Fruit fly (Drosophila melanogaster): ENCODE data around the gene CG4935.

Gene CG4935

DNA sequence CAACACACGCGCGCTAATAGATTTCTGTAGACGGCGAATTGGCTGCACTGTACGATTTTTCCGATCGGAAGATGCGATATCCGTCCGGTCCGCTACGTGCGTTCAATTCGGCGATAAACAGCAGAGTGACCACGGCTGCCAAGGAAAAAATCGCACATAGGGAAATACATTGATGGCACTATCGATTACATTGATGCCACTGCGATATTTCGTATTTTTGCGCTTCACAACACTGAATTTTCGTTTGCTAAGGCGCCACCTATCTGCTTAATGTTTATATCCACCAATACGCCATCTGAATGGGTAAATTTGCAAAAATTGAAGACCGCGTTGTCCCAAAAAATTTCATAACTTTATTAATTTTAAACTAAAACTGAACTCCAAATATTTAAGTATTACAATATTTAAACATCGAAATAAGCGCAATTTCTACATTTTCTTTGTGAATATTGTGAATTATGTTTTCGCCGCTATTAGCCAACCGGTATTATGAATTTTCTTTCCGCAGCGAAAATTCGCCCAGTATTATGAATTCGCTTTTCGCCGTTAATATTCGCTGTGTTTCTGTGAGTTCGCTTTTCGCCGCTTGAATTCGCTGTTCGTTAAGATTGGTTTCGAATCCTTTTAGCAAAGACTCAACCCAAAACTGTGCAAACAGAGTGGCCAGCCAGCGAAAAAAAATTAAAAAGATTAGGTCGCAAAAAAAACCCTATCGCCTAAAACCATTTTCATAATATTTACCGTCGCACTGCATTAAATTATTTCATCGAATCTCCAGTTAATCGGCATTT is 25.9 kb downstream of the CG4935 start, which contains the start of the genes crp and pkaap (continued):
- TF ChIP-seq Ets65A (GFP tag) (peak; percentile 99), Bdp1 (GFP tag; optimal IDR thresholded peaks at IDR 0.05) (peak; percentile 82), H15 (GFP tag; IDR thresholded peaks at IDR 0.05) (no peak), CG17802 (tag; optimal IDR thresholded peaks at IDR 0.05) (peak; percentile 48), CG6854 (GFP tag; optimal IDR thresholded peaks at IDR 0.05) (peak; percentile 37), Ets97D (GFP tag; optimal IDR thresholded peaks at IDR 0.05) (peak; percentile 93), Lpt (GFP tag; optimal IDR thresholded peaks at IDR 0.05) (no peak), CG6689 (GFP tag; IDR thresholded peaks at IDR 0.05) (no peak), CG1024 (GFP tag; IDR thresholded peaks at IDR 0.05) (no peak), Sox102F (GFP tag; optimal IDR thresholded peaks at IDR 0.05) (no peak), Ravus (GFP tag; IDR thresholded peaks at IDR 0.05) (no peak), phol (tag; optimal IDR thresholded peaks at IDR 0.05) (peak; percentile 48), ac (GFP tag; optimal IDR thresholded peaks at IDR 0.05) (peak; percentile 3), Oaz (GFP tag; IDR thresholded peaks at IDR 0.05) (no peak), CG17328 (GFP tag; IDR thresholded peaks at IDR 0.05) (no peak), kay (GFP tag; optimal IDR thresholded peaks at IDR 0.05) (peak; percentile 33), ro (GFP tag; IDR thresholded peaks at IDR 0.05) (no peak), CG12155 (GFP tag; optimal IDR thresholded peaks at IDR 0.05) (peak; percentile 85), Side (GFP tag; optimal IDR thresholded peaks at IDR 0.05) (peak; percentile 82), insv (GFP tag; optimal IDR thresholded peaks at IDR 0.05) (peak in 1 of 2 experiments; percentile 77), ttk (GFP tag; IDR thresholded peaks at IDR 0.05) (no peak), Doc2 (GFP tag; IDR thresholded peaks at IDR 0.05) (no peak), Hmx (GFP tag; optimal IDR thresholded peaks at IDR 0.05) (peak; percentile 78), Atf6 (GFP tag; IDR thresholded peaks at IDR 0.05) (no peak), abd-A (tag; optimal IDR thresholded peaks at IDR 0.05) (peak; percentile 65), sim (GFP tag; IDR thresholded peaks at IDR 0.05) (no peak), salm (tag; optimal IDR thresholded peaks at IDR 0.05) (peak; percentile 40), hth (optimal IDR thresholded peaks at IDR 0.05) (no peak), CG4424 (GFP tag; optimal IDR thresholded peaks at IDR 0.05) (peak; percentile 75), vvl (GFP tag; IDR thresholded peaks at IDR 0.05) (no peak), Abd-B (GFP tag; optimal IDR thresholded peaks at IDR 0.05) (no peak), stc (GFP tag; IDR thresholded peaks at IDR 0.05) (no peak), Chrac-16 (GFP tag; optimal IDR thresholded peaks at IDR 0.05) (peak; percentile 88), gro (GFP tag; optimal IDR thresholded peaks at IDR 0.05) (peak; percentile 89), schlank (tag; optimal IDR thresholded peaks at IDR 0.05) (peak; percentile 61), CG14710 (tag; optimal IDR thresholded peaks at IDR 0.05) (peak; percentile 67), CG30403 (GFP tag; optimal IDR thresholded peaks at IDR 0.05) (peak; percentile 88), CG31441 (GFP tag; IDR thresholded peaks at IDR 0.05) (no peak), CG4820 (GFP tag; optimal IDR thresholded peaks at IDR 0.05) (peak; percentile 76), HLH4C (GFP tag; IDR thresholded peaks at IDR 0.05; ENCODE audit: partially characterized antibody) (no peak), bbx (GFP tag; IDR thresholded peaks at IDR 0.05; ENCODE audit: partially characterized antibody) (no peak), CG16779 (GFP tag; IDR thresholded peaks at IDR 0.05) (no peak), CG11696 (GFP tag; IDR thresholded peaks at IDR 0.05) (no peak), ERR (GFP tag; optimal IDR thresholded peaks at IDR 0.05) (peak; percentile 87), repo (GFP tag; optimal IDR thresholded peaks at IDR 0.05) (peak; percentile 74), CG31224 (GFP tag; IDR thresholded peaks at IDR 0.05) (no peak), CG11560 (tag; IDR thresholded peaks at IDR 0.05) (no peak), CG8944 (GFP tag; optimal IDR thresholded peaks at IDR 0.05) (peak; percentile 93), CG10147 (GFP tag; optimal IDR thresholded peaks at IDR 0.05) (peak; percentile 42), CG7839 (tag; optimal IDR thresholded peaks at IDR 0.05) (no peak), Stat92E (GFP tag; optimal IDR thresholded peaks at IDR 0.05) (peak in 1 of 3 experiments; percentile 84)
